Worm (Caenorhabditis elegans): ENCODE data around the gene cec-3.

ce11 chrII:7814215-7814614, 43.2 kb downstream of the cec-3 start:
- TF ChIP-seq elt-1 (tag; optimal IDR thresholded peaks at IDR 0.05; ENCODE audit: borderline replicate concordance, insufficient read depth) (peak; percentile 28), mep-1 (tag; optimal IDR thresholded peaks at IDR 0.05) (no peak), mls-2 (tag; optimal IDR thresholded peaks at IDR 0.05) (peak; percentile 87), lsy-2 (tag; optimal IDR thresholded peaks at IDR 0.05) (no peak), unc-62 (GFP tag; optimal IDR thresholded peaks at IDR 0.05) (peak; percentile 93), elt-3 (tag; optimal IDR thresholded peaks at IDR 0.05) (no peak), nhr-237 (tag; optimal IDR thresholded peaks at IDR 0.05) (no peak), ceh-43 (GFP tag; optimal IDR thresholded peaks at IDR 0.05) (peak; percentile 57), blmp-1 (tag; optimal IDR thresholded peaks at IDR 0.05) (no peak), mab-5 (tag; optimal IDR thresholded peaks at IDR 0.05) (peak; percentile 13), tbx-8 (GFP tag; optimal IDR thresholded peaks at IDR 0.05) (no peak), ztf-11 (tag; optimal IDR thresholded peaks at IDR 0.05) (peak; percentile 45), pha-4 (tag; optimal IDR thresholded peaks at IDR 0.05) (peak; percentile 43)

Data from whole organism, mixed stage, embryonic.